Worm (Caenorhabditis elegans) whole organism, late embryonic: ENCODE results near the gene irld-38.

ENCODE experiments used
- ceh-31 ChIP-seq: sonication (generic microtip); optimal IDR thresholded peaks from 2 replicates; lab custom pipeline; 2016; ENCODE audit warnings: missing genetic modification characterization, missing compliant biosample characterization
- ceh-9 ChIP-seq: sonication (generic microtip); optimal IDR thresholded peaks from 2 replicates; lab custom pipeline; 2016; ENCODE audit warnings: mild to moderate bottlenecking, missing genetic modification characterization, inconsistent platforms, missing compliant biosample characterization
- elt-2 ChIP-seq: sonication (generic microtip); optimal IDR thresholded peaks from 2 replicates; lab custom pipeline; 2016; ENCODE audit warnings: missing genetic modification reagents, missing genetic modification characterization, missing compliant biosample characterization
- fkh-10 ChIP-seq: fragments of 150-350 bp; optimal IDR thresholded peaks from 2 replicates; lab custom pipeline; 2014; ENCODE audit warnings: missing biosample characterization, missing genetic modification reagents, missing genetic modification characterization
- pag-3 ChIP-seq: sonication (generic microtip); optimal IDR thresholded peaks from 2 replicates; lab custom pipeline; 2016; ENCODE audit warnings: missing compliant biosample characterization, missing genetic modification characterization, borderline replicate concordance
- sox-4 ChIP-seq: sonication (generic microtip); optimal IDR thresholded peaks from 2 replicates; lab custom pipeline; 2017; ENCODE audit warnings: mild to moderate bottlenecking, missing genetic modification characterization, inconsistent platforms, missing compliant biosample characterization

ce11 chrV:3039282-3039681 lies 7.0 kb upstream of the irld-38 start, which contains the start of gene chpf-2:
- TF ChIP-seq ceh-31 (tag; lab: Kevin White, UChicago) = no peak
- TF ChIP-seq pag-3 = no peak
- no peak for TF ChIP-seq ceh-9 (tag; lab: Kevin White, UChicago)
- TF ChIP-seq fkh-10 (GFP tag; lab: Kevin White, UChicago) = no peak
- TF ChIP-seq sox-4 (tag; lab: Kevin White, UChicago) = no peak
- TF ChIP-seq elt-2 = no peak
